Fruit fly (Drosophila melanogaster): ENCODE data around the gene SpdS.

- TF ChIP-seq CTCF (optimal IDR thresholded peaks at IDR 0.05): no peak
- no peak for TF ChIP-seq CG8478 (optimal IDR thresholded peaks at IDR 0.05)
These were observed 12.5 kb downstream of the SpdS start for dm6 chr3R:9643977-9644376.

All from S2 (cell line).